Fruit fly (Drosophila melanogaster): ENCODE results near the gene CG9588.

Gene CG9588

dm6 chr3R:13660924-13661659 lies 15.4 kb downstream of the CG9588 start, which contains the start of gene B52 (continued):
- no peak for TF ChIP-seq Lim3 (GFP tag; IDR thresholded peaks at IDR 0.05)
- peak; percentile 78 for TF ChIP-seq row (GFP tag; IDR thresholded peaks at IDR 0.05)
- TF ChIP-seq CG1233 (GFP tag; optimal IDR thresholded peaks at IDR 0.05) = peak; percentile 63
- peak; percentile 16 for TF ChIP-seq ERR (GFP tag; optimal IDR thresholded peaks at IDR 0.05)
- TF ChIP-seq rib (GFP tag; IDR thresholded peaks at IDR 0.05) = peak; percentile 51; the same call in 1 of the 2 replicates
- TF ChIP-seq Fer2 (tag; optimal IDR thresholded peaks at IDR 0.05) = peak; percentile 17
- TF ChIP-seq CG8478 (optimal IDR thresholded peaks at IDR 0.05) = no peak
- TF ChIP-seq CG10209 (GFP tag; optimal IDR thresholded peaks at IDR 0.05) = peak; percentile 65
- no peak for TF ChIP-seq CG30403 (GFP tag; optimal IDR thresholded peaks at IDR 0.05)
- peak; percentile 45 for TF ChIP-seq fd102C (GFP tag; optimal IDR thresholded peaks at IDR 0.05)
- peak; percentile 77 for TF ChIP-seq Hmr (GFP tag; optimal IDR thresholded peaks at IDR 0.05)
- peak; percentile 50 for TF ChIP-seq CG9437 (GFP tag; optimal IDR thresholded peaks at IDR 0.05)
- peak; percentile 53 for TF ChIP-seq luna (GFP tag; optimal IDR thresholded peaks at IDR 0.05)
- TF ChIP-seq Med (GFP tag) = peak; percentile 97
- peak; percentile 42 for TF ChIP-seq CG1529 (GFP tag; optimal IDR thresholded peaks at IDR 0.05)
- TF ChIP-seq CG12219 (GFP tag; optimal IDR thresholded peaks at IDR 0.05) = peak; percentile 62
- peak; percentile 50 for TF ChIP-seq Drgx (GFP tag; IDR thresholded peaks at IDR 0.05)
- TF ChIP-seq CG9215 (GFP tag; IDR thresholded peaks at IDR 0.05) = peak; percentile 39; the same call in 1 of the 2 replicates
- no peak for TF ChIP-seq Ada2b (GFP tag; IDR thresholded peaks at IDR 0.05)
- TF ChIP-seq sob (GFP tag; IDR thresholded peaks at IDR 0.05) = peak; percentile 57; the same call in 1 of the 2 replicates
- no peak for TF ChIP-seq fru (optimal IDR thresholded peaks at IDR 0.05)
- TF ChIP-seq Sin3A (optimal IDR thresholded peaks at IDR 0.05) = peak; percentile 47
- no peak for TF ChIP-seq CG43689 (GFP tag; IDR thresholded peaks at IDR 0.05)
- no peak for TF ChIP-seq ftz-f1 (GFP tag; optimal IDR thresholded peaks at IDR 0.05)
- TF ChIP-seq pita (GFP tag; optimal IDR thresholded peaks at IDR 0.05) = no peak
- 0 out of 2 replicates have a peak, but pooled peaks have one; percentile 9 for TF ChIP-seq Oaz (GFP tag; IDR thresholded peaks at IDR 0.05)
- TF ChIP-seq cad (GFP tag; optimal IDR thresholded peaks at IDR 0.05) = no peak
- peak; percentile 49 for TF ChIP-seq CHES-1-like (GFP tag; optimal IDR thresholded peaks at IDR 0.05)
- no peak for TF ChIP-seq corto (GFP tag; optimal IDR thresholded peaks at IDR 0.05)
- peak; percentile 35 for TF ChIP-seq CG14710 (tag; optimal IDR thresholded peaks at IDR 0.05)
- TF ChIP-seq CG16779 (GFP tag; IDR thresholded peaks at IDR 0.05) = peak; percentile 61
- peak; percentile 29 for TF ChIP-seq jumu (GFP tag; optimal IDR thresholded peaks at IDR 0.05)
- peak; percentile 44 for TF ChIP-seq org-1 (GFP tag; optimal IDR thresholded peaks at IDR 0.05)
- TF ChIP-seq scrt (GFP tag; optimal IDR thresholded peaks at IDR 0.05) = no peak
- TF ChIP-seq z (GFP tag; IDR thresholded peaks at IDR 0.05) = no peak
- peak; percentile 73 for TF ChIP-seq BEAF-32 (GFP tag; optimal IDR thresholded peaks at IDR 0.05)
- TF ChIP-seq CG17568 (GFP tag; optimal IDR thresholded peaks at IDR 0.05) = peak; percentile 77
- 0 out of 3 replicates have a peak, but pooled peaks have one; percentile 49 for TF ChIP-seq C15 (GFP tag; IDR thresholded peaks at IDR 0.05)
- peak; percentile 57 for TF ChIP-seq pzg (GFP tag; optimal IDR thresholded peaks at IDR 0.05)
- TF ChIP-seq dmrt11E (tag; optimal IDR thresholded peaks at IDR 0.05) = peak; percentile 51
- TF ChIP-seq CG12299 (tag; optimal IDR thresholded peaks at IDR 0.05) = peak; percentile 52
- TF ChIP-seq CG18011 (GFP tag; optimal IDR thresholded peaks at IDR 0.05) = peak; percentile 43
- peak; percentile 80 for TF ChIP-seq CG1024 (GFP tag; IDR thresholded peaks at IDR 0.05)
- TF ChIP-seq tgo (GFP tag; IDR thresholded peaks at IDR 0.05) = peak; percentile 23; the same call in 1 of the 3 replicates
- TF ChIP-seq vvl (GFP tag; IDR thresholded peaks at IDR 0.05) = peak; percentile 80
- peak; percentile 97 for TF ChIP-seq MESR4 (GFP tag; optimal IDR thresholded peaks at IDR 0.05)
- TF ChIP-seq sim (GFP tag; IDR thresholded peaks at IDR 0.05) = no peak
- TF ChIP-seq Sox102F (GFP tag; optimal IDR thresholded peaks at IDR 0.05) = no peak
- peak in 1 of 3 experiments; percentile 38 for TF ChIP-seq lola (GFP tag; optimal IDR thresholded peaks at IDR 0.05)
- TF ChIP-seq CG2120 (GFP tag; optimal IDR thresholded peaks at IDR 0.05) = peak; percentile 12
